Worm (Caenorhabditis elegans) whole organism, midembryonic: Measurements from ENCODE around the gene uvs-1.

Experiments used
- T22C8.4 ChIP-seq: fragments of 200-800 bp; sonication (Bioruptor generic); IDR thresholded peaks from 2 replicates; pipeline ENCODE4 v1.3.6; 2022; ENCODE audit warnings: missing genetic modification characterization, missing compliant biosample characterization
- flt-1 ChIP-seq: fragments of 200-800 bp; sonication (Bioruptor generic); IDR thresholded peaks from 2 replicates; pipeline ENCODE4 v1.3.6; 2022; ENCODE audit warnings: missing genetic modification characterization, missing compliant biosample characterization
- klf-2 ChIP-seq: fragments of 200-800 bp; sonication (Bioruptor generic); conservative IDR thresholded peaks from 2 replicates; pipeline ENCODE4 v1.3.6; 2022; ENCODE audit warnings: missing genetic modification reagents, missing genetic modification characterization, missing compliant biosample characterization
- tab-1 ChIP-seq: fragments of 200-800 bp; sonication (Bioruptor generic); IDR thresholded peaks from 2 replicates; pipeline ENCODE4 v1.3.6; 2022; ENCODE audit warnings: missing genetic modification characterization, missing compliant biosample characterization

DNA sequence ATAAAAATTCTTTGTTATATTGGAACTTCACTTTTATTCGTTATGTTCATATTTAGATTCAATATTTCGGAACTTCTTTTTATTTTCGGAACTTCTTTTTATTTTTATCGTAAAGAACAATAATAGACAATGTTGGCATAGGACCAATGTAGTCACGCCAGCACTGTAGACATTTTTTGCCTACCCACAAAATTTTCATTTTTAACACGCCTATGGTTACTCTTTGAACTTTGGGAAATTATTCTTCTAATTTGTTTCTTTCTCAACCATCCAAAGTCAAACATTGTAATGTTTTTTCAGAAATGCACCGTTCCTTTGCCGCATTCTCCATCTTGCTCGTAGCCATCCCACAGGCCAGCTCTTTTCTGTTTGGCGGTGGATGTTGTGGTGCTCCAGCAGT is 18.9 kb downstream of the uvs-1 start, which contains the start of gene C26F1.1:
- TF ChIP-seq flt-1 (GFP tag; lab: Robert Waterston, UW) (no peak), klf-2 (GFP tag; lab: Robert Waterston, UW) (no peak), tab-1 (GFP tag; lab: Robert Waterston, UW) (no peak), T22C8.4 (GFP tag; lab: Robert Waterston, UW) (no peak)
